Fruit fly (Drosophila melanogaster): ENCODE results near the gene Alp10.

Alp10 gene

dm6 chr3L:5631917-5632316 is 36.8 kb upstream of the Alp10 start:
- TF ChIP-seq CG11617 (GFP tag; optimal IDR thresholded peaks at IDR 0.05) (no peak), kay (GFP tag; ENCODE audit: borderline replicate concordance) (peak; percentile 78)

- TF ChIP-seq toe (GFP tag; optimal IDR thresholded peaks at IDR 0.05), result no peak
- TF ChIP-seq CG5204 (GFP tag; optimal IDR thresholded peaks at IDR 0.05), result no peak
- TF ChIP-seq tj (GFP tag; optimal IDR thresholded peaks at IDR 0.05), result no peak
- peak; percentile 5 for TF ChIP-seq CG12768 (GFP tag; optimal IDR thresholded peaks at IDR 0.05)
- no peak for TF ChIP-seq CG7045 (GFP tag; optimal IDR thresholded peaks at IDR 0.05)
- TF ChIP-seq cnc (optimal IDR thresholded peaks at IDR 0.05), result no peak
- TF ChIP-seq kay (GFP tag; ENCODE audit: borderline replicate concordance), result no peak
- no peak for TF ChIP-seq CG14711 (tag; optimal IDR thresholded peaks at IDR 0.05)
- no peak for TF ChIP-seq CG7101 (tag; optimal IDR thresholded peaks at IDR 0.05)
- peak; percentile 50 for TF ChIP-seq cic (GFP tag; optimal IDR thresholded peaks at IDR 0.05)
- no peak for TF ChIP-seq bab1 (GFP tag; optimal IDR thresholded peaks at IDR 0.05)
- no peak for TF ChIP-seq CG11617 (GFP tag; optimal IDR thresholded peaks at IDR 0.05)
- no peak for TF ChIP-seq Crg-1 (GFP tag; optimal IDR thresholded peaks at IDR 0.05)
- peak; percentile 13 for TF ChIP-seq Clk (GFP tag; optimal IDR thresholded peaks at IDR 0.05)
- TF ChIP-seq pad (GFP tag; optimal IDR thresholded peaks at IDR 0.05), result no peak
- TF ChIP-seq Mnt (GFP tag; optimal IDR thresholded peaks at IDR 0.05), result peak; percentile 31
Observed at dm6 chr3L:5630608-5631080, 35.6 kb upstream of the Alp10 start, which contains the start of gene Blimp-1. Gene Blimp-1 (plus strand): TSS chr3L:5630983.

dm6 chr3L:5630176-5630583 is 35.1 kb upstream of the Alp10 start:
- TF ChIP-seq Mnt (GFP tag; optimal IDR thresholded peaks at IDR 0.05) (no peak), kay (GFP tag; ENCODE audit: borderline replicate concordance) (peak; percentile 76), toe (GFP tag; optimal IDR thresholded peaks at IDR 0.05) (peak; percentile 32), CG1620 (GFP tag; optimal IDR thresholded peaks at IDR 0.05) (no peak)

- no peak for TF ChIP-seq Clk (GFP tag; optimal IDR thresholded peaks at IDR 0.05)
- TF ChIP-seq ovo (GFP tag; optimal IDR thresholded peaks at IDR 0.05), result no peak
- no peak for TF ChIP-seq CG7101 (tag; optimal IDR thresholded peaks at IDR 0.05)
- no peak for TF ChIP-seq CG1620 (GFP tag; optimal IDR thresholded peaks at IDR 0.05)
- no peak for TF ChIP-seq kay (GFP tag; ENCODE audit: borderline replicate concordance)
- TF ChIP-seq cnc (optimal IDR thresholded peaks at IDR 0.05), result no peak
- no peak for TF ChIP-seq bab1 (GFP tag; optimal IDR thresholded peaks at IDR 0.05)
- TF ChIP-seq toe (GFP tag; optimal IDR thresholded peaks at IDR 0.05), result no peak
- TF ChIP-seq Mnt (GFP tag; optimal IDR thresholded peaks at IDR 0.05), result no peak
- TF ChIP-seq pad (GFP tag; optimal IDR thresholded peaks at IDR 0.05), result no peak
- no peak for TF ChIP-seq Hr96 (GFP tag; optimal IDR thresholded peaks at IDR 0.05)
- no peak for TF ChIP-seq CG33017 (tag; optimal IDR thresholded peaks at IDR 0.05)
- TF ChIP-seq CG11617 (GFP tag; optimal IDR thresholded peaks at IDR 0.05), result no peak
- TF ChIP-seq CG14711 (tag; optimal IDR thresholded peaks at IDR 0.05), result no peak
- TF ChIP-seq CG7045 (GFP tag; optimal IDR thresholded peaks at IDR 0.05), result no peak
- TF ChIP-seq CG12768 (GFP tag; optimal IDR thresholded peaks at IDR 0.05), result no peak
Observed at dm6 chr3L:5627816-5628215, 32.7 kb upstream of the Alp10 start.

- TF ChIP-seq cnc (optimal IDR thresholded peaks at IDR 0.05) (no peak), pad (GFP tag; optimal IDR thresholded peaks at IDR 0.05) (no peak), cic (GFP tag; optimal IDR thresholded peaks at IDR 0.05) (no peak), Crg-1 (GFP tag; optimal IDR thresholded peaks at IDR 0.05) (no peak), CG33017 (tag; optimal IDR thresholded peaks at IDR 0.05) (no peak), CG14711 (tag; optimal IDR thresholded peaks at IDR 0.05) (no peak), kay (GFP tag; ENCODE audit: borderline replicate concordance) (no peak), Hr96 (GFP tag; optimal IDR thresholded peaks at IDR 0.05) (no peak), Mnt (GFP tag; optimal IDR thresholded peaks at IDR 0.05) (no peak), CG1620 (GFP tag; optimal IDR thresholded peaks at IDR 0.05) (no peak), bab1 (GFP tag; optimal IDR thresholded peaks at IDR 0.05) (no peak)
Observed at dm6 chr3L:5626465-5626864, 31.4 kb upstream of the Alp10 start.

- TF ChIP-seq bab1 (GFP tag; optimal IDR thresholded peaks at IDR 0.05), result no peak
- no peak for TF ChIP-seq pad (GFP tag; optimal IDR thresholded peaks at IDR 0.05)
- no peak for TF ChIP-seq toe (GFP tag; optimal IDR thresholded peaks at IDR 0.05)
- no peak for TF ChIP-seq CG7045 (GFP tag; optimal IDR thresholded peaks at IDR 0.05)
- TF ChIP-seq CG1620 (GFP tag; optimal IDR thresholded peaks at IDR 0.05), result no peak
- no peak for TF ChIP-seq Hr96 (GFP tag; optimal IDR thresholded peaks at IDR 0.05)
- no peak for TF ChIP-seq CG14711 (tag; optimal IDR thresholded peaks at IDR 0.05)
- TF ChIP-seq cic (GFP tag; optimal IDR thresholded peaks at IDR 0.05), result no peak
- no peak for TF ChIP-seq Crg-1 (GFP tag; optimal IDR thresholded peaks at IDR 0.05)
- no peak for TF ChIP-seq CG5204 (GFP tag; optimal IDR thresholded peaks at IDR 0.05)
- TF ChIP-seq CG33017 (tag; optimal IDR thresholded peaks at IDR 0.05), result no peak
- no peak for TF ChIP-seq Mnt (GFP tag; optimal IDR thresholded peaks at IDR 0.05)
- TF ChIP-seq CG12768 (GFP tag; optimal IDR thresholded peaks at IDR 0.05), result no peak
- TF ChIP-seq Clk (GFP tag; optimal IDR thresholded peaks at IDR 0.05), result no peak
- no peak for TF ChIP-seq CG7101 (tag; optimal IDR thresholded peaks at IDR 0.05)
- no peak for TF ChIP-seq ovo (GFP tag; optimal IDR thresholded peaks at IDR 0.05)
- no peak for TF ChIP-seq tj (GFP tag; optimal IDR thresholded peaks at IDR 0.05)
- TF ChIP-seq CG11617 (GFP tag; optimal IDR thresholded peaks at IDR 0.05), result no peak
- no peak for TF ChIP-seq cnc (optimal IDR thresholded peaks at IDR 0.05)
Observed at dm6 chr3L:5625121-5625667, 30.1 kb upstream of the Alp10 start.

dm6 chr3L:5623296-5623695 is 28.2 kb upstream of the Alp10 start:
- TF ChIP-seq CG7101 (tag; optimal IDR thresholded peaks at IDR 0.05) (no peak), CG14711 (tag; optimal IDR thresholded peaks at IDR 0.05) (no peak), bab1 (GFP tag; optimal IDR thresholded peaks at IDR 0.05) (no peak), CG33017 (tag; optimal IDR thresholded peaks at IDR 0.05) (no peak), pad (GFP tag; optimal IDR thresholded peaks at IDR 0.05) (no peak), Crg-1 (GFP tag; optimal IDR thresholded peaks at IDR 0.05) (no peak), kay (GFP tag; ENCODE audit: borderline replicate concordance) (no peak), cic (GFP tag; optimal IDR thresholded peaks at IDR 0.05) (no peak), CG7045 (GFP tag; optimal IDR thresholded peaks at IDR 0.05) (no peak), Mnt (GFP tag; optimal IDR thresholded peaks at IDR 0.05) (no peak), CG1620 (GFP tag; optimal IDR thresholded peaks at IDR 0.05) (no peak), tj (GFP tag; optimal IDR thresholded peaks at IDR 0.05) (no peak), Hr96 (GFP tag; optimal IDR thresholded peaks at IDR 0.05) (no peak)

Data from whole organism, adult.